Worm (Caenorhabditis elegans): ENCODE results near the gene mutd-1.

Gene mutd-1

ce11 chrIV:7144670-7145257 lies 10.9 kb upstream of the mutd-1 start, which contains the start of gene hecd-1:
Gene hecd-1, minus strand, starts transcription at chrIV:7144720.
- TF ChIP-seq unc-55 (GFP tag; optimal IDR thresholded peaks at IDR 0.05) (no peak), snpc-4 (tag; optimal IDR thresholded peaks at IDR 0.05) (no peak), nhr-129 (tag; optimal IDR thresholded peaks at IDR 0.05) (peak; percentile 56), lsy-2 (tag; optimal IDR thresholded peaks at IDR 0.05) (no peak), nhr-6 (tag; optimal IDR thresholded peaks at IDR 0.05) (no peak), crh-2 (tag; optimal IDR thresholded peaks at IDR 0.05) (peak; percentile 30), egl-27 (tag; optimal IDR thresholded peaks at IDR 0.05) (no peak), ceh-16 (tag; optimal IDR thresholded peaks at IDR 0.05) (no peak), ceh-82 (tag; optimal IDR thresholded peaks at IDR 0.05) (no peak), nhr-21 (tag; optimal IDR thresholded peaks at IDR 0.05) (no peak), elt-3 (tag; optimal IDR thresholded peaks at IDR 0.05) (no peak), ztf-4 (tag; optimal IDR thresholded peaks at IDR 0.05) (no peak), unc-39 (tag; optimal IDR thresholded peaks at IDR 0.05) (no peak), nhr-23 (tag; optimal IDR thresholded peaks at IDR 0.05) (no peak), ama-1 (optimal IDR thresholded peaks at IDR 0.05) (no peak), R02D3.7 (tag; optimal IDR thresholded peaks at IDR 0.05) (no peak)

ce11 chrIV:7139143-7139542 lies 5.3 kb upstream of the mutd-1 start:
- TF ChIP-seq gmeb-1 (tag; optimal IDR thresholded peaks at IDR 0.05) (no peak), ztf-11 (tag; optimal IDR thresholded peaks at IDR 0.05) (no peak), lin-11 (tag; optimal IDR thresholded peaks at IDR 0.05) (no peak), nhr-77 (tag; optimal IDR thresholded peaks at IDR 0.05) (no peak), lin-39 (tag; optimal IDR thresholded peaks at IDR 0.05) (no peak), ztf-4 (tag; optimal IDR thresholded peaks at IDR 0.05) (no peak), mab-5 (tag; optimal IDR thresholded peaks at IDR 0.05) (no peak), ama-1 (optimal IDR thresholded peaks at IDR 0.05) (no peak), peb-1 (tag; optimal IDR thresholded peaks at IDR 0.05) (no peak), elt-1 (tag; optimal IDR thresholded peaks at IDR 0.05) (no peak), aly-2 (tag; optimal IDR thresholded peaks at IDR 0.05) (no peak), nhr-12 (tag; optimal IDR thresholded peaks at IDR 0.05) (no peak), mdl-1 (tag; optimal IDR thresholded peaks at IDR 0.05) (no peak), nhr-25 (tag; optimal IDR thresholded peaks at IDR 0.05) (no peak), lsy-2 (tag; optimal IDR thresholded peaks at IDR 0.05) (no peak)

ce11 chrIV:7133140-7133539 lies 743 bp downstream of the mutd-1 start, which contains the start of gene cyn-12:
Gene cyn-12, minus strand, starts transcription at chrIV:7133217.
- TF ChIP-seq lin-39 (tag; optimal IDR thresholded peaks at IDR 0.05) (no peak), sma-3 (GFP tag; optimal IDR thresholded peaks at IDR 0.05) (peak; percentile 37), C34F6.9 (tag; optimal IDR thresholded peaks at IDR 0.05) (peak; percentile 33), unc-55 (GFP tag; optimal IDR thresholded peaks at IDR 0.05) (no peak), elt-3 (tag; optimal IDR thresholded peaks at IDR 0.05) (no peak), mdl-1 (tag; optimal IDR thresholded peaks at IDR 0.05) (no peak), nhr-11 (tag; optimal IDR thresholded peaks at IDR 0.05) (no peak), lsy-2 (tag; optimal IDR thresholded peaks at IDR 0.05) (peak in 1 of 2 experiments; percentile 52), R02D3.7 (tag; optimal IDR thresholded peaks at IDR 0.05) (no peak), elt-1 (tag; optimal IDR thresholded peaks at IDR 0.05) (no peak), ama-1 (optimal IDR thresholded peaks at IDR 0.05) (no peak), gmeb-1 (tag; optimal IDR thresholded peaks at IDR 0.05) (peak; percentile 9), ZK546.5 (tag; optimal IDR thresholded peaks at IDR 0.05) (no peak), nhr-129 (tag; optimal IDR thresholded peaks at IDR 0.05) (no peak)

ce11 chrIV:7131780-7132179 lies 2.1 kb downstream of the mutd-1 start, which contains the start of gene grsp-3:
Gene grsp-3, minus strand, starts transcription at chrIV:7131928.
- TF ChIP-seq nhr-6 (tag; optimal IDR thresholded peaks at IDR 0.05) (no peak), sma-9 (GFP tag; optimal IDR thresholded peaks at IDR 0.05) (peak; percentile 44), sma-9 (tag; optimal IDR thresholded peaks at IDR 0.05) (no peak), ceh-82 (tag; optimal IDR thresholded peaks at IDR 0.05) (no peak), nhr-12 (tag; optimal IDR thresholded peaks at IDR 0.05) (no peak), unc-55 (GFP tag; optimal IDR thresholded peaks at IDR 0.05) (no peak), nhr-77 (tag; optimal IDR thresholded peaks at IDR 0.05) (no peak), ceh-16 (tag; optimal IDR thresholded peaks at IDR 0.05) (no peak), skn-1 (tag; optimal IDR thresholded peaks at IDR 0.05) (no peak), crh-2 (tag; optimal IDR thresholded peaks at IDR 0.05) (no peak), sem-4 (tag; optimal IDR thresholded peaks at IDR 0.05) (no peak), nhr-237 (tag; optimal IDR thresholded peaks at IDR 0.05) (no peak), nhr-23 (tag; optimal IDR thresholded peaks at IDR 0.05) (no peak), gmeb-1 (tag; optimal IDR thresholded peaks at IDR 0.05) (no peak), snpc-4 (tag; optimal IDR thresholded peaks at IDR 0.05) (no peak), mab-5 (tag; optimal IDR thresholded peaks at IDR 0.05) (no peak), blmp-1 (tag; optimal IDR thresholded peaks at IDR 0.05; ENCODE audit: insufficient read depth) (peak; percentile 43), elt-3 (tag; optimal IDR thresholded peaks at IDR 0.05) (no peak), nhr-25 (tag; optimal IDR thresholded peaks at IDR 0.05) (peak; percentile 72), sma-3 (GFP tag; optimal IDR thresholded peaks at IDR 0.05) (peak; percentile 74), zag-1 (tag; optimal IDR thresholded peaks at IDR 0.05) (no peak), fos-1 (tag; optimal IDR thresholded peaks at IDR 0.05) (no peak), aly-2 (tag; optimal IDR thresholded peaks at IDR 0.05) (no peak), nhr-129 (tag; optimal IDR thresholded peaks at IDR 0.05) (peak; percentile 37), lsy-2 (tag; optimal IDR thresholded peaks at IDR 0.05) (peak in 1 of 2 experiments; percentile 23), R02D3.7 (tag; optimal IDR thresholded peaks at IDR 0.05) (no peak), elt-1 (tag; optimal IDR thresholded peaks at IDR 0.05) (no peak), lin-13 (GFP tag; optimal IDR thresholded peaks at IDR 0.05) (no peak), ZK546.5 (tag; optimal IDR thresholded peaks at IDR 0.05) (no peak), nhr-10 (tag; optimal IDR thresholded peaks at IDR 0.05) (no peak), nhr-21 (tag; optimal IDR thresholded peaks at IDR 0.05) (peak; percentile 53), F13H6.1 (tag; optimal IDR thresholded peaks at IDR 0.05) (no peak), ztf-11 (tag; optimal IDR thresholded peaks at IDR 0.05) (no peak), lin-39 (tag; optimal IDR thresholded peaks at IDR 0.05) (no peak)
